Fruit fly (Drosophila melanogaster): ENCODE results near the gene CG13912.

dm6 chr3L:1208206-1208605 lies 18.8 kb downstream of the CG13912 start:
- TF ChIP-seq CG15336 (GFP tag; IDR thresholded peaks at IDR 0.05): no peak
- no peak for TF ChIP-seq CG10669 (GFP tag; optimal IDR thresholded peaks at IDR 0.05)
- no peak for TF ChIP-seq CG3032 (tag; optimal IDR thresholded peaks at IDR 0.05)
- TF ChIP-seq Sox102F (GFP tag; optimal IDR thresholded peaks at IDR 0.05): no peak
- peak; percentile 63 for TF ChIP-seq Eip78C (GFP tag)
- peak; percentile 57 for TF ChIP-seq svp (GFP tag)
